Worm (Caenorhabditis elegans) whole organism, mixed stage, embryonic: Measurements from ENCODE around the gene ZK666.11.

ENCODE experiments used
- M03D4.4 ChIP-seq: sonication (generic microtip); optimal IDR thresholded peaks from 2 replicates; lab custom pipeline; 2017; ENCODE audit warnings: mild to moderate bottlenecking, missing genetic modification characterization, missing compliant biosample characterization
- bed-3 ChIP-seq: fragments of 200-800 bp; sonication (Bioruptor generic); optimal IDR thresholded peaks from 3 replicates; lab custom pipeline; 2018; ENCODE audit warnings: mild to moderate bottlenecking, missing genetic modification characterization, moderate library complexity, missing compliant biosample characterization
- blmp-1 ChIP-seq: fragments of 150-350 bp; optimal IDR thresholded peaks from 2 replicates; lab custom pipeline; 2014; ENCODE audit warnings: missing biosample characterization, missing genetic modification characterization
- ceh-43 ChIP-seq: fragments of 200-800 bp; sonication (Bioruptor generic); optimal IDR thresholded peaks from 2 replicates; lab custom pipeline; 2018; ENCODE audit warnings: mild to moderate bottlenecking, missing genetic modification characterization, moderate library complexity, missing compliant biosample characterization
- ceh-83 ChIP-seq: fragments of 200-800 bp; sonication (Bioruptor generic); optimal IDR thresholded peaks from 2 replicates; lab custom pipeline; 2018; ENCODE audit warnings: mild to moderate bottlenecking, missing genetic modification characterization, missing compliant biosample characterization
- ces-1 ChIP-seq: fragments of 150-350 bp; optimal IDR thresholded peaks from 2 replicates; lab custom pipeline; 2014; ENCODE audit warnings: missing biosample characterization, missing genetic modification reagents, missing genetic modification characterization
- cnd-1 ChIP-seq: fragments of 200-800 bp; sonication (Bioruptor generic); optimal IDR thresholded peaks from 2 replicates; lab custom pipeline; 2018; ENCODE audit warnings: mild to moderate bottlenecking, missing genetic modification characterization, missing compliant biosample characterization
- drap-1 ChIP-seq: fragments of 200-800 bp; sonication (Bioruptor generic); optimal IDR thresholded peaks from 3 replicates; lab custom pipeline; 2018; ENCODE audit warnings: mild to moderate bottlenecking, missing genetic modification characterization, missing compliant biosample characterization
- elt-1 ChIP-seq: sonication (generic microtip); optimal IDR thresholded peaks from 2 replicates; lab custom pipeline; 2017; ENCODE audit warnings: missing genetic modification characterization, mild to moderate bottlenecking, missing compliant biosample characterization, antibody characterized with exemption, moderate library complexity, borderline replicate concordance; ENCODE audit not compliant: insufficient read depth
- elt-3 ChIP-seq: fragments of 150-350 bp; optimal IDR thresholded peaks from 2 replicates; lab custom pipeline; 2014; ENCODE audit warnings: missing biosample characterization, missing genetic modification characterization
- flh-1 ChIP-seq: fragments of 200-800 bp; sonication (Bioruptor generic); optimal IDR thresholded peaks from 2 replicates; lab custom pipeline; 2018; ENCODE audit warnings: mild to moderate bottlenecking, missing genetic modification characterization, moderate library complexity, missing compliant biosample characterization
- ham-2 ChIP-seq: fragments of 200-800 bp; sonication (Bioruptor generic); optimal IDR thresholded peaks from 2 replicates; lab custom pipeline; 2018; ENCODE audit warnings: mild to moderate bottlenecking, missing genetic modification characterization, missing compliant biosample characterization
- hlh-1 ChIP-seq: fragments of 150-350 bp; optimal IDR thresholded peaks from 2 replicates; lab custom pipeline; 2014; ENCODE audit warnings: missing biosample characterization, missing genetic modification reagents, missing genetic modification characterization
- lin-32 ChIP-seq: fragments of 200-800 bp; sonication (Bioruptor generic); optimal IDR thresholded peaks from 2 replicates; lab custom pipeline; 2018; ENCODE audit warnings: mild to moderate bottlenecking, missing genetic modification characterization, missing compliant biosample characterization
- lsy-2 ChIP-seq: fragments of 150-350 bp; optimal IDR thresholded peaks from 2 replicates; lab custom pipeline; 2014; ENCODE audit warnings: missing biosample characterization, missing genetic modification characterization
- mep-1 ChIP-seq: fragments of 150-350 bp; optimal IDR thresholded peaks from 2 replicates; lab custom pipeline; 2017; ENCODE audit warnings: missing biosample characterization, missing genetic modification reagents, missing genetic modification characterization, inconsistent platforms
- mls-2 ChIP-seq: sonication (generic microtip); optimal IDR thresholded peaks from 2 replicates; lab custom pipeline; 2016; ENCODE audit warnings: mild to moderate bottlenecking, missing genetic modification characterization, moderate library complexity, missing compliant biosample characterization
- nhr-12 ChIP-seq: fragments of 150-350 bp; optimal IDR thresholded peaks from 2 replicates; lab custom pipeline; 2014; ENCODE audit warnings: missing biosample characterization, missing genetic modification characterization
- nhr-2 ChIP-seq: fragments of 150-350 bp; optimal IDR thresholded peaks from 2 replicates; lab custom pipeline; 2014; ENCODE audit warnings: missing biosample characterization, missing genetic modification characterization
- nhr-237 ChIP-seq: fragments of 150-350 bp; optimal IDR thresholded peaks from 2 replicates; lab custom pipeline; 2014; ENCODE audit warnings: missing biosample characterization, missing genetic modification characterization
- nhr-28 ChIP-seq: fragments of 150-350 bp; optimal IDR thresholded peaks from 2 replicates; lab custom pipeline; 2014; ENCODE audit warnings: missing biosample characterization, missing genetic modification characterization
- pha-4 ChIP-seq: fragments of 150-350 bp; optimal IDR thresholded peaks from 2 replicates; lab custom pipeline; 2018; ENCODE audit warnings: missing biosample characterization, missing genetic modification reagents, missing genetic modification characterization
- sem-2 ChIP-seq: fragments of 200-800 bp; sonication (Bioruptor generic); optimal IDR thresholded peaks from 2 replicates; lab custom pipeline; 2018; ENCODE audit warnings: mild to moderate bottlenecking, missing genetic modification characterization, missing compliant biosample characterization
- snpc-4 ChIP-seq: fragments of 150-350 bp; optimal IDR thresholded peaks from 2 replicates; lab custom pipeline; 2014; ENCODE audit warnings: missing biosample characterization, missing genetic modification characterization
- sptf-1 ChIP-seq: sonication (generic microtip); optimal IDR thresholded peaks from 2 replicates; lab custom pipeline; 2017; ENCODE audit warnings: mild to moderate bottlenecking, missing genetic modification characterization, moderate library complexity, missing compliant biosample characterization
- tbx-8 ChIP-seq: fragments of 200-800 bp; sonication (Bioruptor generic); optimal IDR thresholded peaks from 2 replicates; lab custom pipeline; 2018; ENCODE audit warnings: mild to moderate bottlenecking, missing genetic modification characterization, moderate library complexity, missing compliant biosample characterization
- unc-120 ChIP-seq: sonication (generic microtip); optimal IDR thresholded peaks from 2 replicates; lab custom pipeline; 2017; ENCODE audit warnings: missing genetic modification characterization, missing compliant biosample characterization; ENCODE audit not compliant: poor library complexity, severe bottlenecking
- unc-39 ChIP-seq: fragments of 150-350 bp; optimal IDR thresholded peaks from 2 replicates; lab custom pipeline; 2014; ENCODE audit warnings: missing biosample characterization, missing genetic modification characterization
- unc-62 ChIP-seq: fragments of 150-350 bp; optimal IDR thresholded peaks from 2 replicates; lab custom pipeline; 2014; ENCODE audit warnings: missing biosample characterization, missing genetic modification reagents, missing genetic modification characterization
- ztf-11 ChIP-seq: fragments of 150-350 bp; optimal IDR thresholded peaks from 2 replicates; lab custom pipeline; 2014; ENCODE audit warnings: missing biosample characterization, missing genetic modification characterization

The ZK666.11 gene

ce11 chrII:10476039-10476438, 6.3 kb upstream of the ZK666.11 start, which contains the start of gene clec-58:
TSS of gene clec-58 (minus strand) at chrII:10476139.
- no peak for TF ChIP-seq unc-62 (GFP tag; lab: Kevin White, UChicago)
- TF ChIP-seq sptf-1 (tag; lab: Kevin White, UChicago): no peak
- TF ChIP-seq flh-1: no peak
- no peak for TF ChIP-seq sem-2 (GFP tag; lab: Kevin White, UChicago)
- no peak for TF ChIP-seq pha-4 (tag; lab: Kevin White, UChicago)
- TF ChIP-seq ceh-43 (GFP tag; lab: Kevin White, UChicago): no peak
- no peak for TF ChIP-seq ceh-83 (GFP tag; lab: Kevin White, UChicago)
- no peak for TF ChIP-seq nhr-28
- no peak for TF ChIP-seq blmp-1 (tag; lab: Kevin White, UChicago)

ce11 chrII:10476959-10477358, 5.4 kb upstream of the ZK666.11 start, which contains the start of gene ZK666.4:
TSS of gene ZK666.4 (plus strand) at chrII:10477259.
- no peak for TF ChIP-seq ceh-43 (GFP tag; lab: Kevin White, UChicago)
- TF ChIP-seq elt-3 (tag; lab: Kevin White, UChicago): no peak
- TF ChIP-seq ztf-11 (tag; lab: Kevin White, UChicago): no peak
- no peak for TF ChIP-seq nhr-28
- no peak for TF ChIP-seq snpc-4
- TF ChIP-seq elt-1: no peak
- no peak for TF ChIP-seq drap-1
- TF ChIP-seq sem-2 (GFP tag; lab: Kevin White, UChicago): no peak
- no peak for TF ChIP-seq ham-2 (GFP tag; lab: Kevin White, UChicago)
- no peak for TF ChIP-seq blmp-1 (tag; lab: Kevin White, UChicago)
- TF ChIP-seq M03D4.4 (tag; lab: Kevin White, UChicago): no peak
- TF ChIP-seq lsy-2 (tag; lab: Kevin White, UChicago): no peak
- TF ChIP-seq sptf-1 (tag; lab: Kevin White, UChicago): no peak
- TF ChIP-seq cnd-1 (tag; lab: Kevin White, UChicago): no peak

DNA sequence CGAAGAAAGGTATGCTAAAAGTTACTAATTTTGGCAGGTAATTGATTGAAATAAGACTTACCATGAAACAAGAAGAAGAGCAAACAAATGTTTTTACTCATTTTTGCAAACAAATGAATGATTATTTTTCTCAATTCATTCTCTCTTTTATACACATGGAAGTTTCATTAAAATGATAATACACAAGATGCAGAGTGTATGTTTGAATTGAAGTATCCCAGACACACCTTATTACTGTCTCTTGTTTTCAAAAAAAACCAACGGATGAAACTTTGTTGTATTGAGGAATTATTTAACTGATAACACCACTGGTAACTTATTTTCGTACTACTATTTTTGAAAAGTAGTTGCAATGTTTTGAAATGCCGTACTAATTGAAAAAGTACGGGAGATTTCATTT, 3.0 kb upstream of the ZK666.11 start, which contains the start of gene clec-59:
Gene clec-59, minus strand, starts transcription at position 101 of the 400 bp plus-strand sequence.
- TF ChIP-seq M03D4.4 (tag; lab: Kevin White, UChicago) (no peak), nhr-237 (tag; lab: Kevin White, UChicago) (no peak), tbx-8 (GFP tag; lab: Kevin White, UChicago) (no peak), snpc-4 (no peak), unc-120 (tag; lab: Kevin White, UChicago) (no peak), nhr-28 (no peak), elt-3 (tag; lab: Kevin White, UChicago) (no peak), nhr-12 (tag; lab: Kevin White, UChicago) (no peak), mep-1 (tag; lab: Kevin White, UChicago) (no peak), lin-32 (GFP tag; lab: Kevin White, UChicago) (no peak), drap-1 (no peak), mls-2 (tag; lab: Kevin White, UChicago) (no peak), elt-1 (no peak), sem-2 (GFP tag; lab: Kevin White, UChicago) (no peak)

ce11 chrII:10480043-10480442, 2.3 kb upstream of the ZK666.11 start:
- TF ChIP-seq bed-3 (GFP tag; lab: Kevin White, UChicago) (no peak), sptf-1 (tag; lab: Kevin White, UChicago) (no peak), elt-3 (tag; lab: Kevin White, UChicago) (no peak), sem-2 (GFP tag; lab: Kevin White, UChicago) (no peak), nhr-12 (tag; lab: Kevin White, UChicago) (no peak), drap-1 (no peak), mep-1 (tag; lab: Kevin White, UChicago) (no peak), lsy-2 (tag; lab: Kevin White, UChicago) (no peak), nhr-2 (no peak), hlh-1 (tag; lab: Kevin White, UChicago) (no peak), cnd-1 (tag; lab: Kevin White, UChicago) (no peak), unc-62 (GFP tag; lab: Kevin White, UChicago) (no peak), ceh-43 (GFP tag; lab: Kevin White, UChicago) (no peak), blmp-1 (tag; lab: Kevin White, UChicago) (no peak), ztf-11 (tag; lab: Kevin White, UChicago) (no peak), ces-1 (no peak), unc-39 (tag; lab: Kevin White, UChicago) (no peak), snpc-4 (no peak), nhr-237 (tag; lab: Kevin White, UChicago) (no peak)
- TF ChIP-seq, all 35 proteins: peak for 0
